Worm (Caenorhabditis elegans): ENCODE data around the gene tmem-231.

DNA sequence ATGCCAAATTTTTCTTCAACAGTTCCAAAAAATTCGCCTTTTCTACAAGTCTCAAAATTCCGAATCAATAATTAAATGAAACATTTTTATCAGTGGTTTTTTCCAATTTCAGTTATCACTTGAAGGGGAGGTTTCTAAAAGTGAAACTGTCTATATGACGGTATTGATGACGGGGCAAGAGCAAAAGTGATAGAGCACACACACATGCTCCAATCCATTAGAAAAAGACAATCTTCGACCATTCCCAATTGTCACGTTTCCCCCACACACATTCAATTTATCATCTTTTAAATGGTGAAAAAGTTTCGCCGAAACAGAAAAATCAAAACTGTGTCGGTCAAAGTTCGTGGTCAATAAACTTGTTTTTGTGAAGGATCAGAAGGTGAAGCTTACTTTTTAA is 26.6 kb downstream of the tmem-231 start:
- no peak for TF ChIP-seq egl-18 (GFP tag; IDR thresholded peaks at IDR 0.05)
- TF ChIP-seq ceh-27 (GFP tag; optimal IDR thresholded peaks at IDR 0.05), result no peak
- TF ChIP-seq nhr-90 (tag; optimal IDR thresholded peaks at IDR 0.05), result no peak
- no peak for TF ChIP-seq ama-1 (optimal IDR thresholded peaks at IDR 0.05)
- no peak for TF ChIP-seq ama-1 (GFP tag; optimal IDR thresholded peaks at IDR 0.05)
- TF ChIP-seq tbx-9 (tag; optimal IDR thresholded peaks at IDR 0.05; ENCODE audit: borderline replicate concordance), result no peak
- no peak for TF ChIP-seq tlf-1 (GFP tag; optimal IDR thresholded peaks at IDR 0.05)
- TF ChIP-seq K11D2.4 (GFP tag; IDR thresholded peaks at IDR 0.05), result no peak
- no peak for TF ChIP-seq snpc-4 (GFP tag; optimal IDR thresholded peaks at IDR 0.05)
- no peak for TF ChIP-seq snpc-4 (tag; optimal IDR thresholded peaks at IDR 0.05)
- no peak for TF ChIP-seq nfya-1 (tag; optimal IDR thresholded peaks at IDR 0.05; ENCODE audit: borderline replicate concordance, insufficient read depth)
- no peak for TF ChIP-seq pha-4 (tag; optimal IDR thresholded peaks at IDR 0.05)

All from whole organism, young adult.